Fruit fly (Drosophila melanogaster) whole organism, embryonic: ENCODE measurements around the gene CG11089.

Source experiments
- BtbVII ChIP-seq: fragments of 200-800 bp; sonication (Bioruptor generic); optimal IDR thresholded peaks from 3 replicates; lab custom pipeline; 2017; ENCODE audit warnings: missing biosample characterization, mild to moderate bottlenecking, missing genetic modification characterization
- CG10267 ChIP-seq: fragments of 200-800 bp; sonication (Bioruptor generic); optimal IDR thresholded peaks from 2 replicates; lab custom pipeline; 2018; ENCODE audit warnings: missing biosample characterization, mild to moderate bottlenecking, missing genetic modification characterization, moderate library complexity
- CG10462 ChIP-seq: fragments of 200-800 bp; sonication (Bioruptor generic); optimal IDR thresholded peaks from 2 replicates; lab custom pipeline; 2016; ENCODE audit warnings: missing biosample characterization, missing genetic modification characterization
- CG10979 ChIP-seq: fragments of 200-800 bp; sonication (Bioruptor generic); optimal IDR thresholded peaks from 2 replicates; lab custom pipeline; 2018; ENCODE audit warnings: missing biosample characterization, mild to moderate bottlenecking, missing genetic modification characterization, moderate library complexity
- CG11093 ChIP-seq: fragments of 200-800 bp; sonication (Bioruptor generic); IDR thresholded peaks from 3 replicates; pipeline ENCODE4 v1.3.6; 2022; ENCODE audit warnings: missing biosample characterization, missing genetic modification characterization
- CG11398 ChIP-seq: fragments of 200-800 bp; sonication (Bioruptor generic); optimal IDR thresholded peaks from 2 replicates; lab custom pipeline; 2016; ENCODE audit warnings: missing biosample characterization, missing genetic modification characterization
- CG12071 ChIP-seq: fragments of 200-800 bp; sonication (Bioruptor generic); optimal IDR thresholded peaks from 3 replicates; lab custom pipeline; 2018; ENCODE audit warnings: missing biosample characterization, mild to moderate bottlenecking, missing genetic modification characterization
- CG13287 ChIP-seq: fragments of 200-800 bp; sonication (Bioruptor generic); IDR thresholded peaks from 2 replicates; pipeline ENCODE4 v1.3.6; 2022; ENCODE audit warnings: missing biosample characterization, missing genetic modification characterization; ENCODE audit not compliant: partially characterized antibody
- CG13775 ChIP-seq: fragments of 200-800 bp; sonication (Bioruptor generic); optimal IDR thresholded peaks from 3 replicates; lab custom pipeline; 2017; ENCODE audit warnings: missing biosample characterization, mild to moderate bottlenecking, missing genetic modification characterization
- CG14710 ChIP-seq: fragments of 200-800 bp; sonication (Bioruptor generic); optimal IDR thresholded peaks from 3 replicates; lab custom pipeline; 2019; ENCODE audit warnings: missing biosample characterization, mild to moderate bottlenecking, missing genetic modification characterization, moderate library complexity
- CG2116 ChIP-seq: fragments of 200-800 bp; sonication (Bioruptor generic); optimal IDR thresholded peaks from 3 replicates; lab custom pipeline; 2018; ENCODE audit warnings: missing biosample characterization, mild to moderate bottlenecking, missing genetic modification characterization
- CG2202 ChIP-seq: fragments of 200-800 bp; sonication (Bioruptor generic); optimal IDR thresholded peaks from 2 replicates; lab custom pipeline; 2018; ENCODE audit warnings: missing biosample characterization, mild to moderate bottlenecking, missing genetic modification characterization
- CG30403 ChIP-seq: fragments of 200-800 bp; sonication (Bioruptor generic); optimal IDR thresholded peaks from 3 replicates; lab custom pipeline; 2016; ENCODE audit warnings: missing biosample characterization, missing genetic modification characterization
- CG31441 ChIP-seq: fragments of 200-800 bp; sonication (Bioruptor generic); IDR thresholded peaks from 2 replicates; pipeline ENCODE4 v1.3.6; 2022; ENCODE audit warnings: missing biosample characterization, missing genetic modification characterization
- CG32767 ChIP-seq: fragments of 200-800 bp; sonication (Bioruptor generic); IDR thresholded peaks from 2 replicates; pipeline ENCODE4 v1.3.6; 2022; ENCODE audit warnings: missing biosample characterization, missing genetic modification characterization
- CG4404 ChIP-seq: fragments of 200-800 bp; sonication (Bioruptor generic); IDR thresholded peaks from 2 replicates; pipeline ENCODE4 v1.3.6; 2022; ENCODE audit warnings: missing biosample characterization, missing genetic modification characterization
- CG4617 ChIP-seq: fragments of 200-800 bp; sonication (Bioruptor generic); optimal IDR thresholded peaks from 3 replicates; lab custom pipeline; 2016; ENCODE audit warnings: missing biosample characterization, missing genetic modification characterization, borderline replicate concordance
- CG6683 ChIP-seq: fragments of 200-800 bp; sonication (Bioruptor generic); optimal IDR thresholded peaks from 2 replicates; lab custom pipeline; 2017; ENCODE audit warnings: missing biosample characterization, mild to moderate bottlenecking, missing genetic modification characterization, missing genetic modification reagents
- CG6765 ChIP-seq: fragments of 200-800 bp; sonication (Bioruptor generic); optimal IDR thresholded peaks from 3 replicates; lab custom pipeline; 2017; ENCODE audit warnings: missing biosample characterization, mild to moderate bottlenecking, missing genetic modification characterization
- CG8290 ChIP-seq, 3 experiments: fragments of 200-800 bp; sonication (Bioruptor generic); optimal IDR thresholded peaks; 2 replicates each; lab custom pipeline; 2016 to 2019; ENCODE audit warnings: missing biosample characterization in 3 of 3, missing genetic modification characterization in 3 of 3, mild to moderate bottlenecking in 2 of 3, moderate library complexity in 1 of 3
- CHES-1-like ChIP-seq: fragments of 200-800 bp; sonication (Bioruptor generic); optimal IDR thresholded peaks from 2 replicates; lab custom pipeline; 2016; ENCODE audit warnings: missing biosample characterization, missing genetic modification characterization
- Dad ChIP-seq: fragments of 200-800 bp; sonication (Bioruptor generic); optimal IDR thresholded peaks from 3 replicates; lab custom pipeline; 2016; ENCODE audit warnings: missing biosample characterization, missing genetic modification characterization
- Dll ChIP-seq: fragments of 200-800 bp; sonication (Bioruptor generic); IDR thresholded peaks from 4 replicates; pipeline ENCODE4 v1.3.6; 2022; ENCODE audit warnings: missing biosample characterization, missing genetic modification characterization; ENCODE audit not compliant: partially characterized antibody
- E2f2 ChIP-seq: fragments of 200-800 bp; sonication (Bioruptor generic); IDR thresholded peaks from 2 replicates; pipeline ENCODE4 v1.3.6; 2022; ENCODE audit warnings: missing biosample characterization, missing genetic modification characterization
- ERR ChIP-seq: fragments of 200-800 bp; sonication (Bioruptor generic); optimal IDR thresholded peaks from 2 replicates; lab custom pipeline; 2016; ENCODE audit warnings: missing biosample characterization, missing genetic modification characterization
- Lim3 ChIP-seq: fragments of 200-800 bp; sonication (Bioruptor generic); IDR thresholded peaks from 2 replicates; pipeline ENCODE4 v1.3.6; 2022; ENCODE audit warnings: missing biosample characterization, missing genetic modification characterization
- MESR4 ChIP-seq: fragments of 200-800 bp; sonication (Bioruptor generic); optimal IDR thresholded peaks from 2 replicates; lab custom pipeline; 2018; ENCODE audit warnings: missing biosample characterization, mild to moderate bottlenecking, missing genetic modification characterization, moderate library complexity
- Mrtf ChIP-seq: fragments of 200-800 bp; sonication (Bioruptor generic); IDR thresholded peaks from 3 replicates; pipeline ENCODE4 v1.3.6; 2022; ENCODE audit warnings: missing biosample characterization, missing genetic modification characterization
- Ptx1 ChIP-seq: fragments of 200-800 bp; sonication (Bioruptor generic); IDR thresholded peaks from 2 replicates; pipeline ENCODE4 v1.3.6; 2022; ENCODE audit warnings: missing biosample characterization, missing genetic modification characterization
- Scr ChIP-seq: fragments of 200-800 bp; sonication (Bioruptor generic); IDR thresholded peaks from 2 replicates; pipeline ENCODE4 v1.3.6; 2022; ENCODE audit warnings: missing biosample characterization, missing genetic modification characterization; ENCODE audit not compliant: partially characterized antibody
- ab ChIP-seq: fragments of 200-800 bp; sonication (Bioruptor generic); optimal IDR thresholded peaks from 2 replicates; lab custom pipeline; 2016; ENCODE audit warnings: missing biosample characterization, missing genetic modification characterization
- chif ChIP-seq, 2 experiments: fragments of 200-800 bp; sonication (Bioruptor generic); optimal IDR thresholded peaks; 3 replicates each; lab custom pipeline; 2016; ENCODE audit warnings: missing biosample characterization in 2 of 2, missing genetic modification characterization in 2 of 2
- disco-r ChIP-seq: fragments of 200-800 bp; sonication (Bioruptor generic); optimal IDR thresholded peaks from 2 replicates; lab custom pipeline; 2016; ENCODE audit warnings: missing biosample characterization, missing genetic modification characterization
- en ChIP-seq: fragments of 200-800 bp; sonication (Bioruptor generic); optimal IDR thresholded peaks from 2 replicates; lab custom pipeline; 2016; ENCODE audit warnings: missing biosample characterization, missing genetic modification characterization
- ftz-f1 ChIP-seq: fragments of 200-800 bp; sonication (Bioruptor generic); optimal IDR thresholded peaks from 2 replicates; lab custom pipeline; 2016; ENCODE audit warnings: missing biosample characterization, missing genetic modification characterization
- fu2 ChIP-seq: fragments of 200-800 bp; sonication (Bioruptor generic); optimal IDR thresholded peaks from 2 replicates; lab custom pipeline; 2016; ENCODE audit warnings: missing biosample characterization, missing genetic modification characterization
- gfzf ChIP-seq: fragments of 200-800 bp; sonication (Bioruptor generic); optimal IDR thresholded peaks from 2 replicates; lab custom pipeline; 2016; ENCODE audit warnings: missing biosample characterization, mild to moderate bottlenecking, missing genetic modification characterization, moderate library complexity
- ham ChIP-seq: fragments of 200-800 bp; sonication (Bioruptor generic); IDR thresholded peaks from 2 replicates; pipeline ENCODE4 v1.3.6; 2022; ENCODE audit warnings: missing biosample characterization, missing genetic modification characterization
- kay ChIP-seq: fragments of 200-800 bp; sonication (Bioruptor generic); optimal IDR thresholded peaks from 2 replicates; lab custom pipeline; 2016; ENCODE audit warnings: missing biosample characterization, missing genetic modification characterization
- lov ChIP-seq, 2 experiments: fragments of 200-800 bp in 1 of 2; fragments of >200 bp in 1 of 2; sonication (Bioruptor generic) in 1 of 2; IDR thresholded peaks in 1 of 2; optimal IDR thresholded peaks in 1 of 2; 2 replicates in 1 of 2; 3 replicates in 1 of 2; pipeline versions ENCODE4 v1.3.6 to Lab custom; 2017 to 2022; ENCODE audit warnings: missing biosample characterization in 1 of 2, missing genetic modification characterization in 1 of 2
- nau ChIP-seq: fragments of 200-800 bp; sonication (Bioruptor generic); optimal IDR thresholded peaks from 3 replicates; lab custom pipeline; 2017; ENCODE audit warnings: missing biosample characterization, mild to moderate bottlenecking, missing genetic modification characterization, missing genetic modification reagents
- pb ChIP-seq: fragments of 200-800 bp; sonication (Bioruptor generic); optimal IDR thresholded peaks from 3 replicates; lab custom pipeline; 2016; ENCODE audit warnings: missing biosample characterization, missing genetic modification characterization
- pzg ChIP-seq: fragments of 200-800 bp; sonication (Bioruptor generic); optimal IDR thresholded peaks from 3 replicates; lab custom pipeline; 2018; ENCODE audit warnings: missing biosample characterization, mild to moderate bottlenecking, missing genetic modification characterization, moderate library complexity
- sisA ChIP-seq: fragments of 200-800 bp; sonication (Bioruptor generic); IDR thresholded peaks from 2 replicates; pipeline ENCODE4 v1.3.6; 2022; ENCODE audit warnings: missing biosample characterization, missing genetic modification characterization
- sob ChIP-seq: fragments of 200-800 bp; sonication (Bioruptor generic); IDR thresholded peaks from 2 replicates; pipeline ENCODE4 v1.3.6; 2022; ENCODE audit warnings: missing biosample characterization, missing genetic modification characterization
- trem ChIP-seq: fragments of 200-800 bp; optimal IDR thresholded peaks from 3 replicates; lab custom pipeline; 2019; ENCODE audit warnings: missing biosample characterization, mild to moderate bottlenecking, missing genetic modification characterization, moderate library complexity
- unpg ChIP-seq: fragments of 200-800 bp; sonication (Bioruptor generic); optimal IDR thresholded peaks from 3 replicates; lab custom pipeline; 2018; ENCODE audit warnings: missing biosample characterization, mild to moderate bottlenecking, missing genetic modification characterization, moderate library complexity
- z ChIP-seq: fragments of 200-800 bp; sonication (Bioruptor generic); IDR thresholded peaks from 3 replicates; pipeline ENCODE4 v1.3.6; 2022; ENCODE audit warnings: missing biosample characterization, missing genetic modification characterization

CG11089 gene

dm6 chr3R:24850420-24850819 lies 26.4 kb upstream of the CG11089 start, which contains the start of gene CG7006 (continued):
- TF ChIP-seq disco-r (GFP tag; lab: Kevin White, UChicago) (peak; percentile 34), CG13775 (GFP tag; lab: Kevin White, UChicago) (no peak), ERR (GFP tag; lab: Kevin White, UChicago) (peak; percentile 81), fu2 (peak; percentile 76), unpg (GFP tag; lab: Kevin White, UChicago) (no peak), chif (GFP tag; optimal IDR thresholded peaks at IDR 0.05; lab: Kevin White, UChicago) (peak; percentile 70 to 72), Ptx1 (GFP tag; lab: Robert Waterston, UW) (peak; percentile 64), CG6683 (GFP tag; lab: Kevin White, UChicago) (no peak), Dll (GFP tag; lab: Robert Waterston, UW) (peak; percentile 80), CG11093 (GFP tag; lab: Robert Waterston, UW) (no peak), CG11398 (GFP tag; lab: Kevin White, UChicago) (peak; percentile 46), lov (optimal IDR thresholded peaks at IDR 0.05; lab: Kevin White, UChicago) (no peak), lov (GFP tag; IDR thresholded peaks at IDR 0.05; lab: Robert Waterston, UW) (no peak), sisA (GFP tag; lab: Robert Waterston, UW) (peak; percentile 51; the same call in 1 of the 2 replicates), CG4404 (GFP tag; lab: Robert Waterston, UW) (peak; percentile 31; the same call in 1 of the 2 replicates), CG6765 (GFP tag; lab: Kevin White, UChicago) (no peak), BtbVII (GFP tag; lab: Kevin White, UChicago) (no peak), CG10267 (tag; lab: Kevin White, UChicago) (peak; percentile 100), sob (GFP tag; lab: Robert Waterston, UW) (peak; percentile 95), CG10979 (tag; lab: Kevin White, UChicago) (peak; percentile 16), CG32767 (GFP tag; lab: Robert Waterston, UW) (no peak), Mrtf (GFP tag; lab: Robert Waterston, UW) (no peak), ham (GFP tag; lab: Robert Waterston, UW) (no peak), CG4617 (GFP tag; lab: Kevin White, UChicago) (peak; percentile 79), nau (no peak), CG2202 (tag; lab: Kevin White, UChicago) (no peak), ab (GFP tag; lab: Kevin White, UChicago) (peak; percentile 16)
- TF ChIP-seq, all 482 proteins: peak for 267

dm6 chr3R:24851429-24851828 lies 25.4 kb upstream of the CG11089 start, which contains the start of gene Nct:
Gene Nct (plus strand): TSS chr3R:24851601.
- TF ChIP-seq CG2116 (GFP tag; lab: Kevin White, UChicago) (peak; percentile 7), gfzf (peak; percentile 75), z (GFP tag; lab: Robert Waterston, UW) (no peak), CG14710 (peak; percentile 38), CG8290 (GFP tag; optimal IDR thresholded peaks at IDR 0.05; lab: Kevin White, UChicago) (no peak), CG8290 (tag; optimal IDR thresholded peaks at IDR 0.05; lab: Kevin White, UChicago) (no peak), ftz-f1 (GFP tag; lab: Kevin White, UChicago) (peak; percentile 0), CG12071 (GFP tag; lab: Kevin White, UChicago) (no peak), Dad (GFP tag; lab: Kevin White, UChicago) (no peak), CG10267 (tag; lab: Kevin White, UChicago) (peak; percentile 17), trem (tag; lab: Kevin White, UChicago) (peak; percentile 18), pb (GFP tag; lab: Kevin White, UChicago) (no peak), MESR4 (peak; percentile 68), CG10462 (GFP tag; lab: Kevin White, UChicago) (no peak), fu2 (no peak), pzg (GFP tag; lab: Kevin White, UChicago) (peak; percentile 53), CG13287 (peak; percentile 35; the same call in 1 of the 2 replicates), en (GFP tag; lab: Kevin White, UChicago) (no peak), Dll (GFP tag; lab: Robert Waterston, UW) (0 out of 4 replicates have a peak, but pooled peaks have one; percentile 15), CG30403 (GFP tag; lab: Kevin White, UChicago) (no peak), kay (GFP tag; lab: Kevin White, UChicago) (peak; percentile 1), Lim3 (no peak), Scr (GFP tag; lab: Robert Waterston, UW) (peak; percentile 25; the same call in 1 of the 2 replicates), E2f2 (GFP tag; lab: Robert Waterston, UW) (peak; percentile 72), CHES-1-like (GFP tag; lab: Kevin White, UChicago) (no peak), CG31441 (no peak), CG4617 (GFP tag; lab: Kevin White, UChicago) (peak; percentile 51)
